Worm (Caenorhabditis elegans): Measurements from ENCODE around the gene epg-9.
A peak's percentile ranks its signal among the peaks of the same experiment; 100 is the strongest.

epg-9 gene

ce11 chrIV:2599634-2600033 is 1.3 kb upstream of the epg-9 start:
- TF ChIP-seq C08G9.2 (tag; optimal IDR thresholded peaks at IDR 0.05) (no peak), hlh-30 (tag; optimal IDR thresholded peaks at IDR 0.05; ENCODE audit: insufficient read depth) (peak; percentile 98), che-1 (tag; optimal IDR thresholded peaks at IDR 0.05) (no peak), fkh-6 (tag; optimal IDR thresholded peaks at IDR 0.05) (peak; percentile 19), nhr-11 (tag; optimal IDR thresholded peaks at IDR 0.05) (no peak), pha-2 (tag; optimal IDR thresholded peaks at IDR 0.05) (no peak), mec-3 (tag; optimal IDR thresholded peaks at IDR 0.05; ENCODE audit: borderline replicate concordance) (no peak), hlh-13 (GFP tag; optimal IDR thresholded peaks at IDR 0.05) (no peak), lin-11 (tag; optimal IDR thresholded peaks at IDR 0.05) (no peak), pag-3 (tag; optimal IDR thresholded peaks at IDR 0.05; ENCODE audit: borderline replicate concordance) (no peak), ceh-19 (GFP tag; optimal IDR thresholded peaks at IDR 0.05) (no peak), unc-42 (tag; optimal IDR thresholded peaks at IDR 0.05) (peak; percentile 66), nfya-1 (tag; optimal IDR thresholded peaks at IDR 0.05) (peak; percentile 83), hlh-6 (tag; optimal IDR thresholded peaks at IDR 0.05) (no peak), tbx-2 (tag; optimal IDR thresholded peaks at IDR 0.05) (peak; percentile 80), odd-2 (tag; optimal IDR thresholded peaks at IDR 0.05) (no peak), pqm-1 (tag; optimal IDR thresholded peaks at IDR 0.05) (no peak), eyg-1 (tag; optimal IDR thresholded peaks at IDR 0.05) (no peak), ets-4 (tag; optimal IDR thresholded peaks at IDR 0.05) (no peak), rnt-1 (tag; optimal IDR thresholded peaks at IDR 0.05) (peak; percentile 26), ceh-6 (GFP tag; optimal IDR thresholded peaks at IDR 0.05) (no peak), ceh-48 (tag; optimal IDR thresholded peaks at IDR 0.05) (peak; percentile 79), fax-1 (tag; optimal IDR thresholded peaks at IDR 0.05) (no peak), ref-2 (tag; optimal IDR thresholded peaks at IDR 0.05) (peak; percentile 51), nhr-232 (tag; optimal IDR thresholded peaks at IDR 0.05) (no peak), ztf-16 (tag; optimal IDR thresholded peaks at IDR 0.05) (no peak), ttx-3 (tag; optimal IDR thresholded peaks at IDR 0.05) (no peak), hlh-8 (tag; optimal IDR thresholded peaks at IDR 0.05) (peak; percentile 16), unc-55 (GFP tag; optimal IDR thresholded peaks at IDR 0.05) (peak; percentile 82), ceh-34 (tag; optimal IDR thresholded peaks at IDR 0.05) (peak; percentile 40), pax-1 (tag; optimal IDR thresholded peaks at IDR 0.05) (no peak), dve-1 (tag; optimal IDR thresholded peaks at IDR 0.05) (no peak), F13H6.1 (tag; optimal IDR thresholded peaks at IDR 0.05) (no peak), ceh-9 (tag; optimal IDR thresholded peaks at IDR 0.05) (no peak), ceh-22 (tag; optimal IDR thresholded peaks at IDR 0.05) (no peak), elt-4 (tag; optimal IDR thresholded peaks at IDR 0.05) (no peak), zip-5 (tag; optimal IDR thresholded peaks at IDR 0.05) (no peak), ceh-30 (tag; optimal IDR thresholded peaks at IDR 0.05) (no peak), Y22D7AL.16 (tag; optimal IDR thresholded peaks at IDR 0.05) (no peak), sox-4 (tag; optimal IDR thresholded peaks at IDR 0.05) (no peak), syd-9 (tag; optimal IDR thresholded peaks at IDR 0.05) (no peak), ceh-45 (GFP tag; IDR thresholded peaks at IDR 0.05) (no peak), fkh-10 (GFP tag; optimal IDR thresholded peaks at IDR 0.05) (peak; percentile 10), T23F11.4 (GFP tag; optimal IDR thresholded peaks at IDR 0.05) (no peak), pat-9 (tag; optimal IDR thresholded peaks at IDR 0.05) (no peak), K09A11.1 (tag; optimal IDR thresholded peaks at IDR 0.05; ENCODE audit: insufficient read depth) (peak; percentile 22), ceh-31 (tag; optimal IDR thresholded peaks at IDR 0.05) (peak; percentile 90), ceh-18 (tag; optimal IDR thresholded peaks at IDR 0.05) (peak; percentile 87), pros-1 (tag; optimal IDR thresholded peaks at IDR 0.05) (peak; percentile 16), pha-4 (tag; optimal IDR thresholded peaks at IDR 0.05) (no peak), sdc-2 (tag; optimal IDR thresholded peaks at IDR 0.05) (no peak), sox-2 (GFP tag; IDR thresholded peaks at IDR 0.05) (peak; percentile 87)

Data from whole organism, late embryonic.